Fruit fly (Drosophila melanogaster) whole organism, embryonic: ENCODE data around the gene Hez.

Experiments
- BEAF-32 ChIP-seq: fragments of 200-800 bp; sonication (Bioruptor generic); optimal IDR thresholded peaks from 3 replicates; lab custom pipeline; 2017; ENCODE audit warnings: missing biosample characterization, missing genetic modification characterization, mild to moderate bottlenecking, moderate library complexity, missing genetic modification reagents
- BtbVII ChIP-seq: fragments of 200-800 bp; sonication (Bioruptor generic); optimal IDR thresholded peaks from 3 replicates; lab custom pipeline; 2017; ENCODE audit warnings: missing biosample characterization, mild to moderate bottlenecking, missing genetic modification characterization
- CG1024 ChIP-seq: fragments of 200-800 bp; sonication (Bioruptor generic); IDR thresholded peaks from 2 replicates; pipeline ENCODE4 v1.3.6; 2022; ENCODE audit warnings: missing biosample characterization, missing genetic modification characterization
- CG10431 ChIP-seq: fragments of 200-800 bp; sonication (Bioruptor generic); optimal IDR thresholded peaks from 3 replicates; lab custom pipeline; 2018; ENCODE audit warnings: missing biosample characterization, mild to moderate bottlenecking, missing genetic modification characterization
- CG1233 ChIP-seq: fragments of 200-800 bp; sonication (Bioruptor generic); optimal IDR thresholded peaks from 4 replicates; lab custom pipeline; 2018; ENCODE audit warnings: missing biosample characterization, mild to moderate bottlenecking, missing genetic modification characterization
- CG12659 ChIP-seq: fragments of 200-800 bp; sonication (Bioruptor generic); optimal IDR thresholded peaks from 3 replicates; lab custom pipeline; 2017; ENCODE audit warnings: mild to moderate bottlenecking, missing biosample characterization, missing genetic modification reagents, missing genetic modification characterization
- CG1529 ChIP-seq: fragments of 200-800 bp; sonication (Bioruptor generic); optimal IDR thresholded peaks from 3 replicates; lab custom pipeline; 2018; ENCODE audit warnings: missing biosample characterization, missing genetic modification characterization
- CG17186 ChIP-seq: fragments of 200-800 bp; sonication (Bioruptor generic); optimal IDR thresholded peaks from 3 replicates; lab custom pipeline; 2017; ENCODE audit warnings: missing biosample characterization, missing genetic modification reagents, missing genetic modification characterization
- CG18599 ChIP-seq: fragments of 200-800 bp; sonication (Bioruptor generic); optimal IDR thresholded peaks from 3 replicates; lab custom pipeline; 2017; ENCODE audit warnings: missing biosample characterization, missing genetic modification characterization, mild to moderate bottlenecking, moderate library complexity, missing genetic modification reagents
- CG18619 ChIP-seq: fragments of 200-800 bp; sonication (Bioruptor generic); optimal IDR thresholded peaks from 3 replicates; lab custom pipeline; 2017; ENCODE audit warnings: missing biosample characterization, mild to moderate bottlenecking, missing genetic modification characterization
- CG2116 ChIP-seq: fragments of 200-800 bp; sonication (Bioruptor generic); optimal IDR thresholded peaks from 3 replicates; lab custom pipeline; 2018; ENCODE audit warnings: missing biosample characterization, mild to moderate bottlenecking, missing genetic modification characterization
- CG2875 ChIP-seq: fragments of 200-800 bp; sonication (Bioruptor generic); optimal IDR thresholded peaks from 2 replicates; lab custom pipeline; 2017; ENCODE audit warnings: missing biosample characterization, mild to moderate bottlenecking, missing genetic modification characterization, missing genetic modification reagents
- CG2889 ChIP-seq: fragments of 200-800 bp; sonication (Bioruptor generic); IDR thresholded peaks from 3 replicates; pipeline ENCODE4 v1.3.6; 2022; ENCODE audit warnings: missing biosample characterization, missing genetic modification characterization
- CG3281 ChIP-seq: fragments of 200-800 bp; sonication (Bioruptor generic); optimal IDR thresholded peaks from 3 replicates; lab custom pipeline; 2017; ENCODE audit warnings: missing biosample characterization, mild to moderate bottlenecking, missing genetic modification characterization
- CG34376 ChIP-seq: fragments of 200-800 bp; sonication (Bioruptor generic); optimal IDR thresholded peaks from 2 replicates; lab custom pipeline; 2018; ENCODE audit warnings: missing biosample characterization, mild to moderate bottlenecking, missing genetic modification characterization
- CG34422 ChIP-seq: fragments of 200-800 bp; sonication (Bioruptor generic); IDR thresholded peaks from 3 replicates; pipeline ENCODE4 v1.3.6; 2022; ENCODE audit warnings: missing biosample characterization, missing genetic modification characterization
- CG43689 ChIP-seq: fragments of 200-800 bp; sonication (Bioruptor generic); IDR thresholded peaks from 2 replicates; pipeline ENCODE4 v1.3.6; 2022; ENCODE audit warnings: missing biosample characterization, missing genetic modification characterization
- CG4424 ChIP-seq: fragments of 200-800 bp; sonication (Bioruptor generic); optimal IDR thresholded peaks from 3 replicates; lab custom pipeline; 2016; ENCODE audit warnings: missing biosample characterization, missing genetic modification characterization
- CG6854 ChIP-seq: fragments of 200-800 bp; sonication (Bioruptor generic); optimal IDR thresholded peaks from 3 replicates; lab custom pipeline; 2017; ENCODE audit warnings: missing biosample characterization, mild to moderate bottlenecking, missing genetic modification characterization
- CG7839 ChIP-seq: fragments of 200-800 bp; sonication (Bioruptor generic); optimal IDR thresholded peaks from 3 replicates; lab custom pipeline; 2018; ENCODE audit warnings: missing biosample characterization, mild to moderate bottlenecking, missing genetic modification characterization, moderate library complexity
- CG8478 ChIP-seq: fragments of >200 bp; optimal IDR thresholded peaks from 2 replicates; lab custom pipeline; 2018
- CG8944 ChIP-seq: fragments of 200-800 bp; sonication (Bioruptor generic); optimal IDR thresholded peaks from 3 replicates; lab custom pipeline; 2016; ENCODE audit warnings: missing biosample characterization, missing genetic modification characterization
- CG9437 ChIP-seq: fragments of 200-800 bp; sonication (Bioruptor generic); optimal IDR thresholded peaks from 2 replicates; lab custom pipeline; 2018; ENCODE audit warnings: missing biosample characterization, mild to moderate bottlenecking, missing genetic modification characterization
- Dp ChIP-seq: fragments of 200-800 bp; sonication (Bioruptor generic); optimal IDR thresholded peaks from 2 replicates; lab custom pipeline; 2018; ENCODE audit warnings: missing biosample characterization, mild to moderate bottlenecking, missing genetic modification characterization, moderate library complexity
- Dref ChIP-seq: fragments of 200-800 bp; sonication (Bioruptor generic); IDR thresholded peaks from 2 replicates; pipeline ENCODE4 v1.3.6; 2022; ENCODE audit warnings: missing biosample characterization, missing genetic modification characterization
- HLH3B ChIP-seq: fragments of 200-800 bp; sonication (Bioruptor generic); IDR thresholded peaks from 2 replicates; pipeline ENCODE4 v1.3.6; 2022; ENCODE audit warnings: missing biosample characterization, missing genetic modification characterization
- MESR4 ChIP-seq: fragments of 200-800 bp; sonication (Bioruptor generic); optimal IDR thresholded peaks from 2 replicates; lab custom pipeline; 2018; ENCODE audit warnings: missing biosample characterization, mild to moderate bottlenecking, missing genetic modification characterization, moderate library complexity
- amos ChIP-seq: fragments of 200-800 bp; sonication (Bioruptor generic); IDR thresholded peaks from 2 replicates; pipeline ENCODE4 v1.3.6; 2022; ENCODE audit warnings: missing biosample characterization, missing genetic modification characterization; ENCODE audit not compliant: partially characterized antibody
- bsh ChIP-seq, 2 experiments: fragments of 200-800 bp; sonication (Bioruptor generic); optimal IDR thresholded peaks; 2 replicates each; lab custom pipeline; 2017 to 2018; ENCODE audit warnings: mild to moderate bottlenecking in 2 of 2, missing biosample characterization in 2 of 2, missing genetic modification characterization in 2 of 2, moderate library complexity in 1 of 2
- chm ChIP-seq: fragments of 200-800 bp; sonication (Bioruptor generic); IDR thresholded peaks from 2 replicates; pipeline ENCODE4 v1.3.6; 2022; ENCODE audit warnings: missing biosample characterization, missing genetic modification characterization
- dati ChIP-seq: fragments of 200-800 bp; sonication (Bioruptor generic); IDR thresholded peaks from 2 replicates; pipeline ENCODE4 v1.3.6; 2022; ENCODE audit warnings: missing biosample characterization, missing genetic modification characterization
- dimm ChIP-seq: fragments of 200-800 bp; sonication (Bioruptor generic); IDR thresholded peaks from 2 replicates; pipeline ENCODE4 v1.3.6; 2022; ENCODE audit warnings: missing biosample characterization, missing genetic modification characterization
- dmrt99B ChIP-seq: fragments of 200-800 bp; sonication (Bioruptor generic); optimal IDR thresholded peaks from 2 replicates; lab custom pipeline; 2018; ENCODE audit warnings: missing biosample characterization, mild to moderate bottlenecking, missing genetic modification characterization, moderate library complexity
- esg ChIP-seq: fragments of 200-800 bp; sonication (Bioruptor generic); conservative IDR thresholded peaks from 2 replicates; pipeline ENCODE4 v1.3.6; 2022; ENCODE audit warnings: missing biosample characterization, missing genetic modification characterization
- fu2 ChIP-seq: fragments of 200-800 bp; sonication (Bioruptor generic); optimal IDR thresholded peaks from 2 replicates; lab custom pipeline; 2016; ENCODE audit warnings: missing biosample characterization, missing genetic modification characterization
- her ChIP-seq: fragments of 200-800 bp; sonication (Bioruptor generic); optimal IDR thresholded peaks from 2 replicates; lab custom pipeline; 2016; ENCODE audit warnings: missing biosample characterization, missing genetic modification characterization
- knrl ChIP-seq: fragments of 200-800 bp; sonication (Bioruptor generic); IDR thresholded peaks from 3 replicates; pipeline ENCODE4 v1.3.6; 2022; ENCODE audit warnings: missing biosample characterization, missing genetic modification characterization; ENCODE audit not compliant: partially characterized antibody
- mld ChIP-seq: fragments of 200-800 bp; sonication (Bioruptor generic); IDR thresholded peaks from 3 replicates; pipeline ENCODE4 v1.3.6; 2022; ENCODE audit warnings: missing biosample characterization, missing genetic modification characterization; ENCODE audit not compliant: partially characterized antibody
- nerfin-2 ChIP-seq: fragments of 200-800 bp; sonication (Bioruptor generic); IDR thresholded peaks from 2 replicates; pipeline ENCODE4 v1.3.6; 2022; ENCODE audit warnings: missing biosample characterization, missing genetic modification characterization; ENCODE audit not compliant: partially characterized antibody
- oc ChIP-seq: fragments of 200-800 bp; sonication (Bioruptor generic); optimal IDR thresholded peaks from 2 replicates; lab custom pipeline; 2018; ENCODE audit warnings: missing biosample characterization, mild to moderate bottlenecking, missing genetic modification characterization, moderate library complexity
- p53 ChIP-seq: fragments of 200-800 bp; sonication (Bioruptor generic); optimal IDR thresholded peaks from 2 replicates; lab custom pipeline; 2016; ENCODE audit warnings: missing biosample characterization, missing genetic modification characterization
- ro ChIP-seq: fragments of 200-800 bp; sonication (Bioruptor generic); IDR thresholded peaks from 2 replicates; pipeline ENCODE4 v1.3.6; 2022; ENCODE audit warnings: missing biosample characterization, missing genetic modification characterization
- run ChIP-seq: fragments of 200-800 bp; sonication (Bioruptor generic); optimal IDR thresholded peaks from 3 replicates; lab custom pipeline; 2018; ENCODE audit warnings: missing biosample characterization, mild to moderate bottlenecking, missing genetic modification characterization
- salm ChIP-seq: fragments of 200-800 bp; sonication (Bioruptor generic); optimal IDR thresholded peaks from 2 replicates; lab custom pipeline; 2018; ENCODE audit warnings: missing biosample characterization, mild to moderate bottlenecking, missing genetic modification characterization
- shn ChIP-seq: fragments of 200-800 bp; sonication (Bioruptor generic); optimal IDR thresholded peaks from 3 replicates; lab custom pipeline; 2016; ENCODE audit warnings: missing biosample characterization, missing genetic modification characterization
- slp2 ChIP-seq: fragments of 200-800 bp; sonication (Bioruptor generic); optimal IDR thresholded peaks from 2 replicates; lab custom pipeline; 2016; ENCODE audit warnings: missing biosample characterization, missing genetic modification characterization
- sob ChIP-seq: fragments of 200-800 bp; sonication (Bioruptor generic); IDR thresholded peaks from 2 replicates; pipeline ENCODE4 v1.3.6; 2022; ENCODE audit warnings: missing biosample characterization, missing genetic modification characterization
- tll ChIP-seq, 2 experiments: fragments of 200-800 bp in 1 of 2; fragments of >200 bp in 1 of 2; sonication (Bioruptor generic) in 1 of 2; optimal IDR thresholded peaks; 2 replicates each; lab custom pipeline; 2017 to 2019; ENCODE audit warnings: missing biosample characterization in 2 of 2, missing genetic modification characterization in 2 of 2, mild to moderate bottlenecking in 1 of 2, moderate library complexity in 1 of 2
- usp ChIP-seq: fragments of >200 bp; optimal IDR thresholded peaks from 2 replicates; lab custom pipeline; 2017; ENCODE audit warnings: missing biosample characterization, missing genetic modification characterization
- wdn ChIP-seq: fragments of 200-800 bp; sonication (Bioruptor generic); IDR thresholded peaks from 2 replicates; pipeline ENCODE4 v1.3.6; 2022; ENCODE audit warnings: missing biosample characterization, missing genetic modification characterization

The Hez gene

dm6 chr3L:9899046-9899659, 4.6 kb upstream of the Hez start, which contains the start of gene nudE (continued):
- TF ChIP-seq sob (GFP tag; lab: Robert Waterston, UW), result no peak
- no peak for TF ChIP-seq oc (tag; lab: Kevin White, UChicago)
- TF ChIP-seq tll (GFP tag; optimal IDR thresholded peaks at IDR 0.05; lab: Kevin White, UChicago), result no peak
- no peak for TF ChIP-seq esg
- no peak for TF ChIP-seq dimm (GFP tag; lab: Robert Waterston, UW)
- TF ChIP-seq CG12659, result peak; percentile 49
- TF ChIP-seq MESR4 (GFP tag; lab: Kevin White, UChicago), result peak; percentile 84
- TF ChIP-seq CG4424 (GFP tag; lab: Kevin White, UChicago), result peak; percentile 22
- no peak for TF ChIP-seq knrl (GFP tag; lab: Robert Waterston, UW)
- peak; percentile 26 for TF ChIP-seq CG2116
- TF ChIP-seq salm (tag; lab: Kevin White, UChicago), result no peak
- no peak for TF ChIP-seq CG10431
- TF ChIP-seq amos, result 0 out of 2 replicates have a peak, but pooled peaks have one; percentile 22
- peak; percentile 28 for TF ChIP-seq CG7839 (tag; lab: Kevin White, UChicago)
- TF ChIP-seq CG18619 (GFP tag; lab: Kevin White, UChicago), result no peak
- TF ChIP-seq dmrt99B, result no peak
- TF ChIP-seq CG17186 (GFP tag; lab: Kevin White, UChicago), result peak; percentile 50
- TF ChIP-seq bsh (GFP tag; optimal IDR thresholded peaks at IDR 0.05; lab: Kevin White, UChicago), result no peak
- TF ChIP-seq dati (GFP tag; lab: Robert Waterston, UW), result no peak
- no peak for TF ChIP-seq HLH3B
- TF ChIP-seq CG1233 (GFP tag; lab: Kevin White, UChicago), result no peak
- peak; percentile 12 for TF ChIP-seq her (GFP tag; lab: Kevin White, UChicago)
- no peak for TF ChIP-seq CG43689 (GFP tag; lab: Robert Waterston, UW)
- TF ChIP-seq CG3281 (GFP tag; lab: Kevin White, UChicago), result peak; percentile 95
- TF ChIP-seq p53, result no peak
- no peak for TF ChIP-seq CG6854 (GFP tag; lab: Kevin White, UChicago)
- TF ChIP-seq ro, result no peak
- TF ChIP-seq run, result no peak
- TF ChIP-seq BtbVII, result no peak
- peak; percentile 36 for TF ChIP-seq fu2 (GFP tag; lab: Kevin White, UChicago)
- no peak for TF ChIP-seq slp2 (GFP tag; lab: Kevin White, UChicago)
- TF ChIP-seq CG9437 (GFP tag; lab: Kevin White, UChicago), result no peak
- TF ChIP-seq CG2889 (GFP tag; lab: Robert Waterston, UW), result no peak
- no peak for TF ChIP-seq wdn (GFP tag; lab: Robert Waterston, UW)
- no peak for TF ChIP-seq CG2875 (GFP tag; lab: Kevin White, UChicago)
- no peak for TF ChIP-seq CG1024 (GFP tag; lab: Robert Waterston, UW)
- no peak for TF ChIP-seq CG1529
- no peak for TF ChIP-seq chm (GFP tag; lab: Robert Waterston, UW)
- TF ChIP-seq mld, result no peak
- TF ChIP-seq BEAF-32 (GFP tag; lab: Kevin White, UChicago), result peak; percentile 36
- no peak for TF ChIP-seq usp (GFP tag; lab: Kevin White, UChicago)
- 0 out of 2 replicates have a peak, but pooled peaks have one; percentile 29 for TF ChIP-seq Dref (GFP tag; lab: Robert Waterston, UW)
- no peak for TF ChIP-seq shn (GFP tag; lab: Kevin White, UChicago)
- peak; percentile 55; the same call in 1 of the 3 replicates for TF ChIP-seq CG34422
- no peak for TF ChIP-seq CG8478 (lab: Kevin White, UChicago)
- TF ChIP-seq CG34376, result peak; percentile 45
- TF ChIP-seq nerfin-2 (GFP tag; lab: Robert Waterston, UW), result no peak
- TF ChIP-seq CG8944 (GFP tag; lab: Kevin White, UChicago), result peak; percentile 41
- peak; percentile 30 for TF ChIP-seq CG18599 (GFP tag; lab: Kevin White, UChicago)
- peak; percentile 51 for TF ChIP-seq Dp (GFP tag; lab: Kevin White, UChicago)
